Worm (Caenorhabditis elegans) whole organism, L2 larva: ENCODE results near the gene R12B2.2.

Experiments used
- C34F6.9 ChIP-seq: fragments of 150-350 bp; optimal IDR thresholded peaks from 2 replicates; lab custom pipeline; 2014; ENCODE audit warnings: missing biosample characterization, missing genetic modification characterization
- F13H6.1 ChIP-seq: sonication (generic microtip); optimal IDR thresholded peaks from 2 replicates; lab custom pipeline; 2016; ENCODE audit warnings: missing genetic modification characterization, missing compliant biosample characterization
- ZK546.5 ChIP-seq: sonication (generic microtip); optimal IDR thresholded peaks from 2 replicates; lab custom pipeline; 2017; ENCODE audit warnings: missing biosample characterization, missing genetic modification characterization
- alr-1 ChIP-seq: fragments of 150-350 bp; optimal IDR thresholded peaks from 2 replicates; lab custom pipeline; 2014; ENCODE audit warnings: missing biosample characterization, missing genetic modification characterization
- aly-2 ChIP-seq: fragments of 150-350 bp; optimal IDR thresholded peaks from 2 replicates; lab custom pipeline; 2014; ENCODE audit warnings: missing biosample characterization, missing genetic modification characterization
- blmp-1 ChIP-seq: sonication (generic microtip); optimal IDR thresholded peaks from 2 replicates; lab custom pipeline; 2017; ENCODE audit warnings: missing genetic modification characterization, mild to moderate bottlenecking, missing compliant biosample characterization, antibody characterized with exemption, moderate library complexity; ENCODE audit not compliant: insufficient read depth
- ceh-16 ChIP-seq: fragments of 150-350 bp; optimal IDR thresholded peaks from 2 replicates; lab custom pipeline; 2014; ENCODE audit warnings: missing biosample characterization, missing genetic modification characterization
- ceh-82 ChIP-seq: fragments of 150-350 bp; optimal IDR thresholded peaks from 2 replicates; lab custom pipeline; 2014; ENCODE audit warnings: missing biosample characterization, missing genetic modification characterization
- crh-2 ChIP-seq: sonication (generic microtip); optimal IDR thresholded peaks from 2 replicates; lab custom pipeline; 2017; ENCODE audit warnings: missing biosample characterization, missing genetic modification characterization
- dmd-4 ChIP-seq: sonication (generic microtip); optimal IDR thresholded peaks from 2 replicates; lab custom pipeline; 2017; ENCODE audit warnings: missing biosample characterization, missing genetic modification characterization
- elt-3 ChIP-seq: sonication (generic microtip); optimal IDR thresholded peaks from 2 replicates; lab custom pipeline; 2017; ENCODE audit warnings: missing biosample characterization, missing genetic modification characterization
- fos-1 ChIP-seq: fragments of 150-350 bp; optimal IDR thresholded peaks from 2 replicates; lab custom pipeline; 2014; ENCODE audit warnings: missing biosample characterization, missing genetic modification characterization
- gmeb-1 ChIP-seq: fragments of 150-350 bp; optimal IDR thresholded peaks from 2 replicates; lab custom pipeline; 2014; ENCODE audit warnings: missing biosample characterization, missing genetic modification characterization
- lin-11 ChIP-seq: fragments of 150-350 bp; sonication (generic microtip); optimal IDR thresholded peaks from 2 replicates; lab custom pipeline; 2014; ENCODE audit warnings: missing biosample characterization, missing genetic modification characterization, inconsistent platforms, mixed read lengths
- lin-13 ChIP-seq: fragments of 150-350 bp; optimal IDR thresholded peaks from 2 replicates; lab custom pipeline; 2014; ENCODE audit warnings: missing biosample characterization, missing genetic modification reagents, missing genetic modification characterization
- lin-39 ChIP-seq: fragments of 150-350 bp; optimal IDR thresholded peaks from 2 replicates; lab custom pipeline; 2014; ENCODE audit warnings: missing biosample characterization, missing genetic modification reagents, missing genetic modification characterization
- lsy-2 ChIP-seq, 2 experiments: fragments of 150-350 bp in 1 of 2; sonication (generic microtip) in 1 of 2; optimal IDR thresholded peaks; 2 replicates each; lab custom pipeline; 2014 to 2017; ENCODE audit warnings: missing biosample characterization in 2 of 2, missing genetic modification characterization in 2 of 2
- mab-5 ChIP-seq: fragments of 150-350 bp; optimal IDR thresholded peaks from 2 replicates; lab custom pipeline; 2014; ENCODE audit warnings: missing biosample characterization, missing genetic modification characterization
- mbf-1 ChIP-seq: sonication (generic microtip); optimal IDR thresholded peaks from 2 replicates; lab custom pipeline; 2017; ENCODE audit warnings: missing biosample characterization, missing genetic modification characterization
- mdl-1 ChIP-seq, 2 experiments: fragments of 150-350 bp in 1 of 2; sonication (generic microtip) in 1 of 2; optimal IDR thresholded peaks; 2 replicates each; lab custom pipeline; 2017; ENCODE audit warnings: missing biosample characterization in 2 of 2, missing genetic modification characterization in 2 of 2
- nhr-10 ChIP-seq: sonication (generic microtip); optimal IDR thresholded peaks from 2 replicates; lab custom pipeline; 2017; ENCODE audit warnings: missing biosample characterization, missing genetic modification characterization
- nhr-11 ChIP-seq: fragments of 150-350 bp; optimal IDR thresholded peaks from 2 replicates; lab custom pipeline; 2014; ENCODE audit warnings: missing biosample characterization, missing genetic modification characterization
- nhr-12 ChIP-seq: fragments of 150-350 bp; optimal IDR thresholded peaks from 2 replicates; lab custom pipeline; 2014; ENCODE audit warnings: missing biosample characterization, missing genetic modification characterization
- nhr-129 ChIP-seq: fragments of 150-350 bp; optimal IDR thresholded peaks from 2 replicates; lab custom pipeline; 2014; ENCODE audit warnings: missing biosample characterization, missing genetic modification characterization
- nhr-23 ChIP-seq: fragments of 150-350 bp; optimal IDR thresholded peaks from 2 replicates; lab custom pipeline; 2014; ENCODE audit warnings: missing biosample characterization, missing genetic modification reagents, missing genetic modification characterization
- sem-4 ChIP-seq: fragments of 150-350 bp; optimal IDR thresholded peaks from 2 replicates; lab custom pipeline; 2014; ENCODE audit warnings: missing biosample characterization, missing genetic modification reagents, missing genetic modification characterization
- skn-1 ChIP-seq: sonication (generic microtip); optimal IDR thresholded peaks from 2 replicates; lab custom pipeline; 2017; ENCODE audit warnings: missing biosample characterization, missing genetic modification characterization
- sma-3 ChIP-seq: sonication (generic microtip); optimal IDR thresholded peaks from 2 replicates; lab custom pipeline; 2016; ENCODE audit warnings: missing genetic modification reagents, missing genetic modification characterization, missing compliant biosample characterization
- unc-62 ChIP-seq: fragments of 150-350 bp; optimal IDR thresholded peaks from 2 replicates; lab custom pipeline; 2014; ENCODE audit warnings: missing biosample characterization, missing genetic modification reagents, missing genetic modification characterization
- zag-1 ChIP-seq: fragments of 150-350 bp; optimal IDR thresholded peaks from 2 replicates; lab custom pipeline; 2014; ENCODE audit warnings: missing biosample characterization, missing genetic modification characterization
- ztf-1 ChIP-seq: fragments of 200-800 bp; sonication (Bioruptor generic); conservative IDR thresholded peaks from 2 replicates; pipeline ENCODE4 v1.3.6; 2022; ENCODE audit warnings: missing genetic modification characterization, missing compliant biosample characterization
- ztf-11 ChIP-seq: sonication (generic microtip); optimal IDR thresholded peaks from 2 replicates; lab custom pipeline; 2017; ENCODE audit warnings: missing biosample characterization, missing genetic modification characterization

Gene R12B2.2

DNA sequence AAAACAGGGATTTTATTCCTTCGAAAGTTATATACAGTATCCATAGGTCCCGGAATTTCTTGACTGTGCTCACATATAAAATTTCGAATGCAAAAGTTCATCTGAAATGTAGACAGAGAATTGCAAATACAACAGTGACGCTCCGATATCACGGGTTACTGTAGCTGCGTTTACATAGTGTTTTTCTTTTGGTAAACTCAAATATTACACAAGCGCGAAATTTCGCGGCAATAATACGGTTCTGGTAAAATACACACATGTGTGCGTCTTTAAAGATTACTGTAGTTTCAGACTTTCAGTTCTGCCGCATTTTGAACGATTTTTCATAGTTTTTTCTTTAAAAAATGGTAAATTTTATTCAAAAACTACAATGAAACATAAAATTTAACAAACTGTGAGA is 16.3 kb upstream of the R12B2.2 start, which contains the start of gene rev-3:
TSS of gene rev-3 (minus strand) at position 101 of the 400 bp plus-strand sequence.
- no peak for TF ChIP-seq sma-3 (GFP tag; lab: Kevin White, UChicago)

ce11 chrIII:5794982-5795381 is 11.8 kb upstream of the R12B2.2 start:
- TF ChIP-seq ztf-1 (no peak), nhr-10 (tag; lab: Kevin White, UChicago) (no peak), sem-4 (no peak), mbf-1 (tag; lab: Kevin White, UChicago) (no peak), lin-39 (tag; lab: Kevin White, UChicago) (no peak), lin-13 (no peak), fos-1 (tag; lab: Kevin White, UChicago) (no peak), aly-2 (tag; lab: Kevin White, UChicago) (no peak), ceh-16 (tag; lab: Kevin White, UChicago) (no peak), unc-62 (GFP tag; lab: Kevin White, UChicago) (no peak), dmd-4 (tag; lab: Kevin White, UChicago) (no peak), crh-2 (tag; lab: Kevin White, UChicago) (no peak), blmp-1 (no peak)

ce11 chrIII:5798747-5799146 is 8.1 kb upstream of the R12B2.2 start, which contains the start of gene ceh-10:
Gene ceh-10, plus strand, starts transcription at chrIII:5799047.
- TF ChIP-seq nhr-23 (no peak), nhr-129 (no peak), zag-1 (tag; lab: Kevin White, UChicago) (no peak), mab-5 (tag; lab: Kevin White, UChicago) (no peak), alr-1 (tag; lab: Kevin White, UChicago) (no peak), nhr-11 (tag; lab: Kevin White, UChicago) (no peak), F13H6.1 (tag; lab: Kevin White, UChicago) (no peak), mdl-1 (tag; optimal IDR thresholded peaks at IDR 0.05; lab: Kevin White, UChicago) (no peak), lin-11 (tag; lab: Kevin White, UChicago) (no peak), sma-3 (GFP tag; lab: Kevin White, UChicago) (no peak), skn-1 (tag; lab: Kevin White, UChicago) (no peak), crh-2 (tag; lab: Kevin White, UChicago) (no peak), lin-39 (tag; lab: Kevin White, UChicago) (no peak), elt-3 (tag; lab: Kevin White, UChicago) (no peak)
- TF ChIP-seq, all 48 proteins: peak for 0

DNA sequence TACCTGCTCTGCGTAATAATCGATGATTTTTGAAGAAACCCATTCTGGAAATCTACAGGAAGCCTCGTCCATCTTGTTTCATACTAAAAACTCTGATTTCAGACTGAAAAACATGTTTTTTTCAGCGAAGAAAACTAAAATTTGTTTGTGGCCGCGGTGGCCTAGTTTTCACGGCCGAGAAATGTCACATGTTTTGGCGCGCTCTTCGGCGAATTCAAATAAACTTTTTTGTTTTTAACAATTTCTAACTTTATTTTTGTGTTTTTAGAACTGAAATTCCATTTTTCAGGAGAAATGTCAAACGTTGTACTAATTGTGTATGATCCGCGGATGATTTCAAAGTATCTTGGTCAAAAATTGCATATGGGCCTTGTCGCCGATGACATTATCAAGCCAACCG is 3.8 kb upstream of the R12B2.2 start, which contains the start of the genes polq-1 and him-10:
TSS of gene polq-1 (minus strand) at position 190 of the 400 bp plus-strand sequence.
TSS of gene him-10 (plus strand) at position 290 of the 400 bp plus-strand sequence.
- TF ChIP-seq C34F6.9 (peak; percentile 44), lsy-2 (tag; optimal IDR thresholded peaks at IDR 0.05; lab: Kevin White, UChicago) (no peak), mdl-1 (tag; optimal IDR thresholded peaks at IDR 0.05; lab: Kevin White, UChicago) (no peak), mab-5 (tag; lab: Kevin White, UChicago) (no peak), gmeb-1 (tag; lab: Kevin White, UChicago) (peak; percentile 47), blmp-1 (no peak), ZK546.5 (tag; lab: Kevin White, UChicago) (no peak), nhr-23 (no peak), nhr-12 (tag; lab: Kevin White, UChicago) (no peak)

DNA sequence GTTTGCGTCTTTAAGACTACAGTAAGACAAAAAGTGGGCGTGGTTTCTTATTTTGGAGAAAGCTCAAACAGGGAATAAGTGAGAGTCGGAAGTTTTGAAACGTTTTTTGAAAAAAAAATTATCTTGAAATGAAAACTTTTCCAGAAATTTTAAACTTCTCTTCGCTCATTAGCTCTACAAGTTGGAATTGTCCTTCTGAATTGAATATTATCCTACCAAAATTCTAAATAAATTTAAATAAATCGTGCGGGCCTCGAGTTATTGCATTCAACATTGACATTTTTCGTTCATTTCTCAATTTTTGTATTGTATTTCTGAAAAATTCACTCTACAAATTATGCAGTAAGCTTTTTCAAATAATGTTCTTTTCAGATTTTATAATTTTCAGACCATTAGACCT is 1.5 kb upstream of the R12B2.2 start, which contains the start of gene R12B2.3:
TSS of gene R12B2.3 (plus strand) at position 301 of the 400 bp plus-strand sequence.
- TF ChIP-seq ztf-11 (tag; lab: Kevin White, UChicago), result no peak
- TF ChIP-seq elt-3 (tag; lab: Kevin White, UChicago), result no peak
- TF ChIP-seq nhr-23, result no peak
- no peak for TF ChIP-seq ceh-82
- TF ChIP-seq crh-2 (tag; lab: Kevin White, UChicago), result no peak
- no peak for TF ChIP-seq C34F6.9
- no peak for TF ChIP-seq mdl-1 (tag; optimal IDR thresholded peaks at IDR 0.05; lab: Kevin White, UChicago)

- no peak for TF ChIP-seq ceh-82
- TF ChIP-seq fos-1 (tag; lab: Kevin White, UChicago), result peak; percentile 35
Measured at ce11 chrIII:5810012-5810411, 3.2 kb downstream of the R12B2.2 start.
